Worm (Caenorhabditis elegans) whole organism, mixed stage, embryonic: ENCODE measurements around the gene T19H12.15.

ENCODE experiments used
- blmp-1 ChIP-seq: fragments of 150-350 bp; optimal IDR thresholded peaks from 2 replicates; lab custom pipeline; 2014; ENCODE audit warnings: missing biosample characterization, missing genetic modification characterization
- elt-1 ChIP-seq: sonication (generic microtip); optimal IDR thresholded peaks from 2 replicates; lab custom pipeline; 2017; ENCODE audit warnings: missing genetic modification characterization, mild to moderate bottlenecking, missing compliant biosample characterization, antibody characterized with exemption, moderate library complexity, borderline replicate concordance; ENCODE audit not compliant: insufficient read depth
- mab-5 ChIP-seq: fragments of 150-350 bp; optimal IDR thresholded peaks from 2 replicates; lab custom pipeline; 2014; ENCODE audit warnings: missing biosample characterization, missing genetic modification characterization
- snpc-4 ChIP-seq: fragments of 150-350 bp; optimal IDR thresholded peaks from 2 replicates; lab custom pipeline; 2014; ENCODE audit warnings: missing biosample characterization, missing genetic modification characterization
- ztf-11 ChIP-seq: fragments of 150-350 bp; optimal IDR thresholded peaks from 2 replicates; lab custom pipeline; 2014; ENCODE audit warnings: missing biosample characterization, missing genetic modification characterization

DNA sequence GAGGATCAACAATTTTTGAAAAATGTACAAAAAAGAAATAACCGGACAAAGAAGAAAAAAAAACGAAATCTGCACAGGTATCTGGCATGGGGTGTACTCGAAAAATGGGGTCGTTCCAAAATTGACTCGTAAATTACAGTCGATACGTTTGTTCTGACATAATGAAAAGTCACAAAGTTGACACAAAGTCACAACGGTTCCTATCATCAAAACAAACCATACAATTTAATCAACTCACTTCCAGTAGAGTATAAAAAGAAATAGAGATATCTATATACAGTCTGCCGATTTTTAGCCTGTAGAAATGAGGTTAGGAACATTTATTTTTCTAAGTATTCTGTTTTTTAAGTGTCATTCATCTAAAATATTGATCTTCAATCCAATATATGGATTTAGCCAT lies 5.3 kb upstream of the T19H12.15 start, which contains the start of gene T19H12.12:
- TF ChIP-seq snpc-4 (no peak), mab-5 (tag; lab: Kevin White, UChicago) (no peak), elt-1 (no peak), blmp-1 (tag; lab: Kevin White, UChicago) (no peak), ztf-11 (tag; lab: Kevin White, UChicago) (no peak)
